Worm (Caenorhabditis elegans): Measurements from ENCODE around the gene F10B5.3.

DNA sequence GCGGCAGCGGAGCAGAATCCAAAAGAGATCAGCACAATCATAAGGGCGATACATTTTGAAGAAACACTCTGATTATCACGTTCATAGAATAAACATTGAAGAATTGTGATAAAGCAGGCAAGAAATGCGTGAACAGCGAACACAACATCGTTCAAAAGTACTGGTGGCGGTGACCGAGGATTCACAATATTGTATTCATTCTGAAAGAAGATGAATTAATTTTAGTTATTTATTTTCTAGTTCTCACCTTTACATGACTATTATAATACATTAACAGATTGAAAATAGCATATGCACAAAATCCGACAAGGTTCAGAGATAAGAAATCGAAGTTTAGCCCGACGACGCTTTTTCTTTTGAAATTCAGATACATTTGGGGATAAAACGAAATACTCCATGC, 13.9 kb downstream of the F10B5.3 start:
- no peak for TF ChIP-seq T22C8.4 (GFP tag; IDR thresholded peaks at IDR 0.05)
- TF ChIP-seq tab-1 (GFP tag; IDR thresholded peaks at IDR 0.05), result no peak
- TF ChIP-seq ztf-29 (GFP tag; IDR thresholded peaks at IDR 0.05), result no peak
- TF ChIP-seq ztf-23 (GFP tag; IDR thresholded peaks at IDR 0.05), result no peak
- no peak for TF ChIP-seq cog-1 (tag; optimal IDR thresholded peaks at IDR 0.05)
- no peak for TF ChIP-seq ref-1 (GFP tag; conservative IDR thresholded peaks at IDR 0.05)

All from whole organism, midembryonic.